Worm (Caenorhabditis elegans) whole organism, L2 larva: ENCODE results near the gene C08H9.16.

ENCODE experiments used
- F13H6.1 ChIP-seq: sonication (generic microtip); optimal IDR thresholded peaks from 2 replicates; lab custom pipeline; 2016; ENCODE audit warnings: missing genetic modification characterization, missing compliant biosample characterization
- R02D3.7 ChIP-seq: fragments of 150-350 bp; optimal IDR thresholded peaks from 2 replicates; lab custom pipeline; 2014; ENCODE audit warnings: missing biosample characterization, missing genetic modification characterization
- Y55F3AM.14 ChIP-seq: fragments of 200-800 bp; sonication (Bioruptor generic); optimal IDR thresholded peaks from 2 replicates; lab custom pipeline; 2018; ENCODE audit warnings: mild to moderate bottlenecking, missing genetic modification characterization, missing compliant biosample characterization
- ZK546.5 ChIP-seq: sonication (generic microtip); optimal IDR thresholded peaks from 2 replicates; lab custom pipeline; 2017; ENCODE audit warnings: missing biosample characterization, missing genetic modification characterization
- aly-2 ChIP-seq: fragments of 150-350 bp; optimal IDR thresholded peaks from 2 replicates; lab custom pipeline; 2014; ENCODE audit warnings: missing biosample characterization, missing genetic modification characterization
- ama-1 ChIP-seq: fragments of 150-350 bp; optimal IDR thresholded peaks from 2 replicates; lab custom pipeline; 2018; ENCODE audit warnings: inconsistent platforms
- blmp-1 ChIP-seq: sonication (generic microtip); optimal IDR thresholded peaks from 2 replicates; lab custom pipeline; 2017; ENCODE audit warnings: missing genetic modification characterization, mild to moderate bottlenecking, missing compliant biosample characterization, antibody characterized with exemption, moderate library complexity; ENCODE audit not compliant: insufficient read depth
- ceh-16 ChIP-seq: fragments of 150-350 bp; optimal IDR thresholded peaks from 2 replicates; lab custom pipeline; 2014; ENCODE audit warnings: missing biosample characterization, missing genetic modification characterization
- crh-2 ChIP-seq: sonication (generic microtip); optimal IDR thresholded peaks from 2 replicates; lab custom pipeline; 2017; ENCODE audit warnings: missing biosample characterization, missing genetic modification characterization
- dmd-4 ChIP-seq: sonication (generic microtip); optimal IDR thresholded peaks from 2 replicates; lab custom pipeline; 2017; ENCODE audit warnings: missing biosample characterization, missing genetic modification characterization
- egl-27 ChIP-seq: sonication (generic microtip); optimal IDR thresholded peaks from 3 replicates; lab custom pipeline; 2017; ENCODE audit warnings: missing biosample characterization, missing genetic modification reagents, missing genetic modification characterization
- elt-3 ChIP-seq: sonication (generic microtip); optimal IDR thresholded peaks from 2 replicates; lab custom pipeline; 2017; ENCODE audit warnings: missing biosample characterization, missing genetic modification characterization
- fos-1 ChIP-seq: fragments of 150-350 bp; optimal IDR thresholded peaks from 2 replicates; lab custom pipeline; 2014; ENCODE audit warnings: missing biosample characterization, missing genetic modification characterization
- gmeb-1 ChIP-seq: fragments of 150-350 bp; optimal IDR thresholded peaks from 2 replicates; lab custom pipeline; 2014; ENCODE audit warnings: missing biosample characterization, missing genetic modification characterization
- lin-11 ChIP-seq: fragments of 150-350 bp; sonication (generic microtip); optimal IDR thresholded peaks from 2 replicates; lab custom pipeline; 2014; ENCODE audit warnings: missing biosample characterization, missing genetic modification characterization, inconsistent platforms, mixed read lengths
- lin-13 ChIP-seq: fragments of 150-350 bp; optimal IDR thresholded peaks from 2 replicates; lab custom pipeline; 2014; ENCODE audit warnings: missing biosample characterization, missing genetic modification reagents, missing genetic modification characterization
- lin-39 ChIP-seq: fragments of 150-350 bp; optimal IDR thresholded peaks from 2 replicates; lab custom pipeline; 2014; ENCODE audit warnings: missing biosample characterization, missing genetic modification reagents, missing genetic modification characterization
- lsy-2 ChIP-seq, 2 experiments: fragments of 150-350 bp in 1 of 2; sonication (generic microtip) in 1 of 2; optimal IDR thresholded peaks; 2 replicates each; lab custom pipeline; 2014 to 2017; ENCODE audit warnings: missing biosample characterization in 2 of 2, missing genetic modification characterization in 2 of 2
- mbf-1 ChIP-seq: sonication (generic microtip); optimal IDR thresholded peaks from 2 replicates; lab custom pipeline; 2017; ENCODE audit warnings: missing biosample characterization, missing genetic modification characterization
- mdl-1 ChIP-seq, 2 experiments: fragments of 150-350 bp in 1 of 2; sonication (generic microtip) in 1 of 2; optimal IDR thresholded peaks; 2 replicates each; lab custom pipeline; 2017; ENCODE audit warnings: missing biosample characterization in 2 of 2, missing genetic modification characterization in 2 of 2
- nhr-10 ChIP-seq: sonication (generic microtip); optimal IDR thresholded peaks from 2 replicates; lab custom pipeline; 2017; ENCODE audit warnings: missing biosample characterization, missing genetic modification characterization
- nhr-21 ChIP-seq: fragments of 150-350 bp; optimal IDR thresholded peaks from 2 replicates; lab custom pipeline; 2014; ENCODE audit warnings: missing biosample characterization, missing genetic modification characterization
- nhr-23 ChIP-seq: fragments of 150-350 bp; optimal IDR thresholded peaks from 2 replicates; lab custom pipeline; 2014; ENCODE audit warnings: missing biosample characterization, missing genetic modification reagents, missing genetic modification characterization
- nhr-237 ChIP-seq: fragments of 150-350 bp; optimal IDR thresholded peaks from 2 replicates; lab custom pipeline; 2014; ENCODE audit warnings: missing biosample characterization, missing genetic modification characterization
- nhr-25 ChIP-seq: fragments of 150-350 bp; sonication (generic microtip); optimal IDR thresholded peaks from 3 replicates; lab custom pipeline; 2014; ENCODE audit warnings: missing biosample characterization, missing genetic modification characterization
- peb-1 ChIP-seq: fragments of 150-350 bp; optimal IDR thresholded peaks from 2 replicates; lab custom pipeline; 2014; ENCODE audit warnings: missing biosample characterization, missing genetic modification characterization
- skn-1 ChIP-seq: sonication (generic microtip); optimal IDR thresholded peaks from 2 replicates; lab custom pipeline; 2017; ENCODE audit warnings: missing biosample characterization, missing genetic modification characterization
- sma-3 ChIP-seq: sonication (generic microtip); optimal IDR thresholded peaks from 2 replicates; lab custom pipeline; 2016; ENCODE audit warnings: missing genetic modification reagents, missing genetic modification characterization, missing compliant biosample characterization
- sma-9 ChIP-seq, 2 experiments: fragments of 150-350 bp in 1 of 2; sonication (generic microtip) in 1 of 2; optimal IDR thresholded peaks; 2 replicates each; lab custom pipeline; 2014 to 2016; ENCODE audit warnings: missing genetic modification characterization in 2 of 2, mild to moderate bottlenecking in 1 of 2, missing biosample characterization in 1 of 2, missing compliant biosample characterization in 1 of 2, missing genetic modification reagents in 1 of 2, moderate library complexity in 1 of 2
- snpc-4 ChIP-seq: fragments of 150-350 bp; optimal IDR thresholded peaks from 2 replicates; lab custom pipeline; 2014; ENCODE audit warnings: missing biosample characterization, missing genetic modification characterization
- unc-39 ChIP-seq: fragments of 150-350 bp; optimal IDR thresholded peaks from 2 replicates; lab custom pipeline; 2014; ENCODE audit warnings: missing biosample characterization, missing genetic modification characterization
- unc-55 ChIP-seq: fragments of 150-350 bp; sonication (generic microtip); optimal IDR thresholded peaks from 3 replicates; lab custom pipeline; 2014; ENCODE audit warnings: missing biosample characterization, missing genetic modification reagents, missing genetic modification characterization
- zag-1 ChIP-seq: fragments of 150-350 bp; optimal IDR thresholded peaks from 2 replicates; lab custom pipeline; 2014; ENCODE audit warnings: missing biosample characterization, missing genetic modification characterization
- ztf-1 ChIP-seq: fragments of 200-800 bp; sonication (Bioruptor generic); conservative IDR thresholded peaks from 2 replicates; pipeline ENCODE4 v1.3.6; 2022; ENCODE audit warnings: missing genetic modification characterization, missing compliant biosample characterization
- ztf-4 ChIP-seq: fragments of 150-350 bp; optimal IDR thresholded peaks from 2 replicates; lab custom pipeline; 2014; ENCODE audit warnings: missing biosample characterization, missing genetic modification characterization

The C08H9.16 gene

ce11 chrII:9898744-9899143 is 6.2 kb downstream of the C08H9.16 start:
- TF ChIP-seq zag-1 (tag; lab: Kevin White, UChicago) (no peak), nhr-23 (tag; lab: Kevin White, UChicago) (no peak), fos-1 (tag; lab: Kevin White, UChicago) (no peak), skn-1 (no peak), mdl-1 (tag; optimal IDR thresholded peaks at IDR 0.05; lab: Kevin White, UChicago) (no peak), mbf-1 (tag; lab: Kevin White, UChicago) (no peak), gmeb-1 (tag; lab: Kevin White, UChicago) (no peak), ztf-1 (GFP tag; lab: Robert Waterston, UW) (no peak), sma-9 (GFP tag; optimal IDR thresholded peaks at IDR 0.05; lab: Kevin White, UChicago) (no peak), sma-9 (tag; optimal IDR thresholded peaks at IDR 0.05; lab: Kevin White, UChicago) (no peak), F13H6.1 (tag; lab: Kevin White, UChicago) (no peak), nhr-25 (tag; lab: Kevin White, UChicago) (no peak), peb-1 (no peak), nhr-237 (no peak), crh-2 (no peak), ztf-4 (tag; lab: Kevin White, UChicago) (no peak), ceh-16 (tag; lab: Kevin White, UChicago) (no peak), lin-11 (tag; lab: Kevin White, UChicago) (no peak), ama-1 (lab: Kevin White, UChicago) (no peak), elt-3 (tag; lab: Kevin White, UChicago) (no peak)

ce11 chrII:9900276-9900675 is 7.7 kb downstream of the C08H9.16 start, which contains the start of gene unc-4:
Gene unc-4, minus strand, starts transcription at chrII:9900376.
- TF ChIP-seq elt-3 (tag; lab: Kevin White, UChicago) (no peak), skn-1 (no peak), nhr-23 (tag; lab: Kevin White, UChicago) (no peak), nhr-10 (tag; lab: Kevin White, UChicago) (no peak), snpc-4 (tag; lab: Kevin White, UChicago) (no peak), ama-1 (lab: Kevin White, UChicago) (no peak), unc-55 (no peak), ZK546.5 (tag; lab: Kevin White, UChicago) (no peak), gmeb-1 (tag; lab: Kevin White, UChicago) (no peak), Y55F3AM.14 (GFP tag; lab: Kevin White, UChicago) (no peak), fos-1 (tag; lab: Kevin White, UChicago) (no peak), lsy-2 (tag; optimal IDR thresholded peaks at IDR 0.05; lab: Kevin White, UChicago) (no peak), lin-11 (tag; lab: Kevin White, UChicago) (no peak), crh-2 (no peak)

DNA sequence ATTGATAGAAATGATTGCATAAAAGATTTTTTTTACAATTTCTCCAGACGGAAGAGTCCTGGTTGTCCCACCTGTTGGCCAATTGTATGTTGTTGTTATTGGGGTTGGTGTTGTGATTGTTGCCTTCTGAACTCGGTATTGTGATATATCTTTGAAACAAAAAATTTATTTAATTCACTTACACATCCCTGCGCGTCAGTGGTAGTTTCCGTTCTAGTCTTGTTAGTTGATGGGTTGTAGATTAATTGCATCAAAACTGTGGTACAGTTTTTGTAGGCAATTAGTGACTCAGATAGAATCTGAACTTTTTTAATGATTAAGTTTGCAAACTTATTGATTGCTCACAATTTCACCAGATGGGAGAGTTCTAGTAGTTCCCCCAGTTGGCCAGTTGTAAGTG is 11.9 kb downstream of the C08H9.16 start:
- TF ChIP-seq Y55F3AM.14 (GFP tag; lab: Kevin White, UChicago) (no peak), snpc-4 (tag; lab: Kevin White, UChicago) (no peak), mbf-1 (tag; lab: Kevin White, UChicago) (no peak)

DNA sequence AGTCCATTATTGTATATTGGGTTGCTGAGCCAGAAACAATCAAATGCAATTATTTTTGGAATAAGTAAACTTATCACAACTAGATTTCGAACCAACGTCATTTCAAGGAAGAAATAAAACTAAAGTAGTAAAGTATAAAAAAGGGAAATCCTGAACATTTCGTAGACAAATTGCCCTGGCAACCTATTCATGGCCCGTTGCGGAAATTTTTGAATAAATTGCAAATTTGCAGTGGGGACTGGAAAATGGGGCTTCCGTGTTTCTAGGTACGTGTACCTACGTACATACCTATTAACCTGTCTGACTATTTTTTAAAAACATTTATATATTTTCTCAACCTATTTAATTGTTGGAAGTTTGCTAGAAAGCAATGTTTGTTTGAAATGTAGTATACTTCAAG is 22.4 kb downstream of the C08H9.16 start, which contains the start of gene F26C11.3:
TSS of gene F26C11.3 (minus strand) at position 101 of the 400 bp plus-strand sequence.
- TF ChIP-seq gmeb-1 (tag; lab: Kevin White, UChicago) (no peak), sma-3 (no peak), nhr-10 (tag; lab: Kevin White, UChicago) (no peak), aly-2 (tag; lab: Kevin White, UChicago) (no peak), zag-1 (tag; lab: Kevin White, UChicago) (no peak), egl-27 (tag; lab: Kevin White, UChicago) (no peak), nhr-23 (tag; lab: Kevin White, UChicago) (no peak), peb-1 (no peak), skn-1 (no peak), nhr-237 (no peak), dmd-4 (tag; lab: Kevin White, UChicago) (no peak), lin-13 (GFP tag; lab: Kevin White, UChicago) (no peak), elt-3 (tag; lab: Kevin White, UChicago) (no peak), unc-39 (tag; lab: Kevin White, UChicago) (no peak), R02D3.7 (tag; lab: Kevin White, UChicago) (no peak), lsy-2 (tag; optimal IDR thresholded peaks at IDR 0.05; lab: Kevin White, UChicago) (no peak), ama-1 (lab: Kevin White, UChicago) (no peak), Y55F3AM.14 (GFP tag; lab: Kevin White, UChicago) (no peak), nhr-21 (no peak)

DNA sequence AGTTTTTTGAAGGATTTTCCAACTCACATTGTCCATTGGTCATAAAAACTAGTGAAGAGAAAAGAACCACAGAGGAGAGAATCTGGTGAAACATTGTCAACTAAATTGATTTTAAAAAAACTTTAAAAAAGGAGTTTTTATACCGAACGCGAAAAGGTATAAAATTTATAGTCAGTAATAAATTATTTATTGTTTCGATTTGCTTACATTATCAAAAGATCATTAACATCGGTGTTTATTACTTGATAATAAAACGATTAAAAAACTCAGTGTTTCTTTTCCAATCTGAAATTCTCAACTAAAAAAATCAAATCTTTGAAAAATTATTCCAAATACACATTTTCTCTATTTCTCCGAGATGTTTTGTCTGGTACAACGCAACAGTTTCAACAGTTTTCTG is 23.6 kb downstream of the C08H9.16 start, which contains the start of gene F26C11.4:
TSS of gene F26C11.4 (minus strand) at position 101 of the 400 bp plus-strand sequence.
- no peak for TF ChIP-seq lin-39
- no peak for TF ChIP-seq snpc-4 (tag; lab: Kevin White, UChicago)
- TF ChIP-seq blmp-1 (tag; lab: Kevin White, UChicago) = no peak
- no peak for TF ChIP-seq elt-3 (tag; lab: Kevin White, UChicago)
- TF ChIP-seq nhr-25 (tag; lab: Kevin White, UChicago) = no peak
- no peak for TF ChIP-seq ama-1 (lab: Kevin White, UChicago)
- TF ChIP-seq sma-9 (GFP tag; optimal IDR thresholded peaks at IDR 0.05; lab: Kevin White, UChicago) = no peak
- no peak for TF ChIP-seq sma-9 (tag; optimal IDR thresholded peaks at IDR 0.05; lab: Kevin White, UChicago)
